Worm (Caenorhabditis elegans) whole organism, L1 larva: ENCODE results near the gene lgc-24.

Experiments used
- blmp-1 ChIP-seq: fragments of 150-350 bp; optimal IDR thresholded peaks from 2 replicates; lab custom pipeline; 2014; ENCODE audit warnings: missing biosample characterization, missing genetic modification characterization
- ceh-8 ChIP-seq: fragments of 200-800 bp; sonication (Bioruptor generic); optimal IDR thresholded peaks from 2 replicates; lab custom pipeline; 2018; ENCODE audit warnings: mild to moderate bottlenecking, missing genetic modification characterization, moderate library complexity, missing compliant biosample characterization
- pag-3 ChIP-seq: sonication (generic microtip); optimal IDR thresholded peaks from 2 replicates; lab custom pipeline; 2017; ENCODE audit warnings: missing genetic modification characterization, mild to moderate bottlenecking, missing compliant biosample characterization, antibody characterized with exemption, borderline replicate concordance; ENCODE audit not compliant: insufficient read depth

DNA sequence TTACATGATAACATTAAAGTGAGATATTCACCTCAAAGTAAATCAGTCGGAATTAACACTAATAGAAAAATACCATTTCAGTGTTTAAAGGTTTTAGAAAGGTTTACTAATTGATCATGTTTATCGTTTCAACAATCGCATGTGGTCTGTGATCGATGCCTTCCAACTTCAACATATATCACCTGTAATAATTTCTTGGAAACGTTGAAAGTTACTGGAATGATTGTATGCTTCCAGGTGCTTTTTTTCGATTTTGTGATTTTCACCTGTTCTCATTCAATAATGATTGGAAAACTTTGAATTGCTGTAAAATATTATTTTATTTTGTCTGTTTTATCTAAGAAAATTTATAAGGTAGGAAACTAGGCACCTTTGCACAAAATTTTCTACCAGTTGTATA, 45.9 kb upstream of the lgc-24 start:
- TF ChIP-seq blmp-1: no peak
- no peak for TF ChIP-seq ceh-8 (GFP tag; lab: Kevin White, UChicago)
- no peak for TF ChIP-seq pag-3 (tag; lab: Kevin White, UChicago)
